Worm (Caenorhabditis elegans): ENCODE data around the gene Y39A1A.2.

The Y39A1A.2 gene

ce11 chrIII:10634034-10634433 lies 30.7 kb upstream of the Y39A1A.2 start:
- TF ChIP-seq ceh-24 (tag; optimal IDR thresholded peaks at IDR 0.05) = no peak
- peak; percentile 67 for TF ChIP-seq ceh-34 (tag; optimal IDR thresholded peaks at IDR 0.05)
- no peak for TF ChIP-seq odd-2 (tag; optimal IDR thresholded peaks at IDR 0.05)
- TF ChIP-seq pha-4 (tag; optimal IDR thresholded peaks at IDR 0.05) = no peak
- peak; percentile 91 for TF ChIP-seq ref-2 (tag; optimal IDR thresholded peaks at IDR 0.05)
- no peak for TF ChIP-seq ceh-22 (tag; optimal IDR thresholded peaks at IDR 0.05)
- TF ChIP-seq npax-4 (tag; optimal IDR thresholded peaks at IDR 0.05) = no peak
- TF ChIP-seq fax-1 (tag; optimal IDR thresholded peaks at IDR 0.05) = no peak
- no peak for TF ChIP-seq nhr-232 (tag; optimal IDR thresholded peaks at IDR 0.05)
- no peak for TF ChIP-seq K02D7.2 (tag; optimal IDR thresholded peaks at IDR 0.05)
- no peak for TF ChIP-seq ceh-45 (GFP tag; IDR thresholded peaks at IDR 0.05)
- TF ChIP-seq ceh-18 (tag; optimal IDR thresholded peaks at IDR 0.05) = peak; percentile 75
- TF ChIP-seq sox-4 (tag; optimal IDR thresholded peaks at IDR 0.05) = peak; percentile 42
- TF ChIP-seq unc-55 (GFP tag; optimal IDR thresholded peaks at IDR 0.05) = peak; percentile 55
- TF ChIP-seq ceh-2 (tag; optimal IDR thresholded peaks at IDR 0.05) = peak; percentile 27
- TF ChIP-seq pha-2 (tag; optimal IDR thresholded peaks at IDR 0.05) = no peak
- peak; percentile 62 for TF ChIP-seq pqm-1 (tag; optimal IDR thresholded peaks at IDR 0.05)
- TF ChIP-seq C38D4.7 (GFP tag; optimal IDR thresholded peaks at IDR 0.05) = no peak
- TF ChIP-seq ceh-31 (tag; optimal IDR thresholded peaks at IDR 0.05) = peak; percentile 87
- TF ChIP-seq ceh-6 (GFP tag; optimal IDR thresholded peaks at IDR 0.05) = no peak
- no peak for TF ChIP-seq hlh-6 (tag; optimal IDR thresholded peaks at IDR 0.05)
- peak; percentile 52 for TF ChIP-seq dve-1 (tag; optimal IDR thresholded peaks at IDR 0.05)
- TF ChIP-seq ztf-16 (tag; optimal IDR thresholded peaks at IDR 0.05) = no peak
- TF ChIP-seq tbx-2 (tag; optimal IDR thresholded peaks at IDR 0.05) = peak; percentile 86
- no peak for TF ChIP-seq hlh-15 (tag; optimal IDR thresholded peaks at IDR 0.05)
- TF ChIP-seq C08G9.2 (tag; optimal IDR thresholded peaks at IDR 0.05) = peak; percentile 9
- no peak for TF ChIP-seq hlh-30 (tag; optimal IDR thresholded peaks at IDR 0.05; ENCODE audit: insufficient read depth)
- TF ChIP-seq ets-4 (tag; optimal IDR thresholded peaks at IDR 0.05) = peak; percentile 37
- TF ChIP-seq Y22D7AL.16 (tag; optimal IDR thresholded peaks at IDR 0.05) = no peak
- TF ChIP-seq hlh-13 (GFP tag; optimal IDR thresholded peaks at IDR 0.05) = no peak
- TF ChIP-seq gmeb-2 (tag; optimal IDR thresholded peaks at IDR 0.05) = peak; percentile 15
- TF ChIP-seq lin-11 (tag; optimal IDR thresholded peaks at IDR 0.05) = no peak
- peak; percentile 89 for TF ChIP-seq rnt-1 (tag; optimal IDR thresholded peaks at IDR 0.05)
- TF ChIP-seq mec-3 (tag; optimal IDR thresholded peaks at IDR 0.05; ENCODE audit: borderline replicate concordance) = no peak
- TF ChIP-seq syd-9 (tag; optimal IDR thresholded peaks at IDR 0.05) = peak; percentile 68
- no peak for TF ChIP-seq unc-42 (tag; optimal IDR thresholded peaks at IDR 0.05)
- peak; percentile 23 for TF ChIP-seq lim-6 (tag; optimal IDR thresholded peaks at IDR 0.05)
- no peak for TF ChIP-seq zip-5 (tag; optimal IDR thresholded peaks at IDR 0.05)
- TF ChIP-seq ceh-14 (tag; optimal IDR thresholded peaks at IDR 0.05) = peak; percentile 70
- peak; percentile 10; the same call in 1 of the 2 replicates for TF ChIP-seq unc-3 (GFP tag; conservative IDR thresholded peaks at IDR 0.05)
- TF ChIP-seq unc-3 (tag; optimal IDR thresholded peaks at IDR 0.05) = no peak
- TF ChIP-seq ceh-48 (tag; optimal IDR thresholded peaks at IDR 0.05) = no peak
- TF ChIP-seq sox-2 (GFP tag; IDR thresholded peaks at IDR 0.05) = no peak
- no peak for TF ChIP-seq ceh-9 (tag; optimal IDR thresholded peaks at IDR 0.05)
- TF ChIP-seq pros-1 (tag; optimal IDR thresholded peaks at IDR 0.05) = peak; percentile 95
- TF ChIP-seq eyg-1 (tag; optimal IDR thresholded peaks at IDR 0.05) = no peak
- TF ChIP-seq F13H6.1 (tag; optimal IDR thresholded peaks at IDR 0.05) = peak; percentile 85
- no peak for TF ChIP-seq ceh-30 (tag; optimal IDR thresholded peaks at IDR 0.05)
- no peak for TF ChIP-seq elt-4 (tag; optimal IDR thresholded peaks at IDR 0.05)
- TF ChIP-seq fkh-6 (tag; optimal IDR thresholded peaks at IDR 0.05) = no peak
- TF ChIP-seq ama-1 (optimal IDR thresholded peaks at IDR 0.05) = no peak
- TF ChIP-seq pag-3 (tag; optimal IDR thresholded peaks at IDR 0.05; ENCODE audit: borderline replicate concordance) = no peak
- TF ChIP-seq nfya-1 (tag; optimal IDR thresholded peaks at IDR 0.05) = peak; percentile 97
- TF ChIP-seq unc-86 (tag; optimal IDR thresholded peaks at IDR 0.05) = peak; percentile 51
- peak; percentile 54 for TF ChIP-seq fkh-10 (GFP tag; optimal IDR thresholded peaks at IDR 0.05)

All from whole organism, late embryonic.